Fruit fly (Drosophila melanogaster): ENCODE measurements around the gene wake.

The wake gene

dm6 chr3R:22639239-22639858 is at the start of gene wake, which contains the start of gene loco:
Gene wake, plus strand, starts transcription at chr3R:22639808.
Gene loco, minus strand, starts transcription at chr3R:22639387.
- TF ChIP-seq CG4496 (GFP tag; IDR thresholded peaks at IDR 0.05) (no peak), CG12605 (GFP tag; IDR thresholded peaks at IDR 0.05) (no peak), rn (GFP tag; IDR thresholded peaks at IDR 0.05) (no peak), Pif1A (GFP tag; optimal IDR thresholded peaks at IDR 0.05) (no peak), CG13204 (GFP tag; optimal IDR thresholded peaks at IDR 0.05) (no peak), CG10348 (GFP tag; IDR thresholded peaks at IDR 0.05) (no peak), Snoo (tag; optimal IDR thresholded peaks at IDR 0.05) (no peak), CG8301 (tag; optimal IDR thresholded peaks at IDR 0.05) (no peak)

dm6 chr3R:22590668-22591275 is 48.8 kb upstream of the wake start:
- no peak; the same call in none of the 2 replicates for TF ChIP-seq Ets98B (GFP tag; IDR thresholded peaks at IDR 0.05)
- 0 out of 2 replicates have a peak, but pooled peaks have one; percentile 39 for TF ChIP-seq CG10348 (GFP tag; IDR thresholded peaks at IDR 0.05)
- peak; percentile 48 for TF ChIP-seq CG17806 (tag; optimal IDR thresholded peaks at IDR 0.05)
- TF ChIP-seq EcR (GFP tag; optimal IDR thresholded peaks at IDR 0.05), result no peak
- TF ChIP-seq CG8159 (tag; optimal IDR thresholded peaks at IDR 0.05), result peak; percentile 47
- peak; percentile 46 for TF ChIP-seq CG15710 (tag; optimal IDR thresholded peaks at IDR 0.05)
- peak; percentile 37; the same call in 1 of the 3 replicates for TF ChIP-seq fd96Ca (GFP tag; IDR thresholded peaks at IDR 0.05)
- TF ChIP-seq CG8301 (tag; optimal IDR thresholded peaks at IDR 0.05), result peak; percentile 75
- TF ChIP-seq CG4496 (GFP tag; IDR thresholded peaks at IDR 0.05), result peak; percentile 46
- peak; percentile 18 for TF ChIP-seq CG34367 (tag; optimal IDR thresholded peaks at IDR 0.05)
- TF ChIP-seq CG14655 (GFP tag; optimal IDR thresholded peaks at IDR 0.05), result peak; percentile 86
- peak; percentile 71 for TF ChIP-seq Pif1A (GFP tag; optimal IDR thresholded peaks at IDR 0.05)
- TF ChIP-seq CG13204 (GFP tag; optimal IDR thresholded peaks at IDR 0.05), result no peak
- peak; percentile 19; the same call in 1 of the 2 replicates for TF ChIP-seq CG32121 (GFP tag; IDR thresholded peaks at IDR 0.05)
- peak; percentile 43 for TF ChIP-seq CG9948 (tag; optimal IDR thresholded peaks at IDR 0.05)
- TF ChIP-seq D1 (tag; optimal IDR thresholded peaks at IDR 0.05), result no peak
- peak; percentile 36 for TF ChIP-seq Pif1B (GFP tag; optimal IDR thresholded peaks at IDR 0.05)
- no peak for TF ChIP-seq Snoo (tag; optimal IDR thresholded peaks at IDR 0.05)
- no peak for TF ChIP-seq CG12605 (GFP tag; IDR thresholded peaks at IDR 0.05)

dm6 chr3R:22594257-22594656 is 45.4 kb upstream of the wake start:
- no peak; the same call in 1 of the 2 replicates for TF ChIP-seq CG32121 (GFP tag; IDR thresholded peaks at IDR 0.05)
- no peak for TF ChIP-seq CG4496 (GFP tag; IDR thresholded peaks at IDR 0.05)
- TF ChIP-seq CG34367 (tag; optimal IDR thresholded peaks at IDR 0.05), result no peak
- peak; percentile 24 for TF ChIP-seq Pif1A (GFP tag; optimal IDR thresholded peaks at IDR 0.05)
- peak; percentile 74 for TF ChIP-seq CG8301 (tag; optimal IDR thresholded peaks at IDR 0.05)
- TF ChIP-seq CG13204 (GFP tag; optimal IDR thresholded peaks at IDR 0.05), result no peak
- peak; percentile 75 for TF ChIP-seq CG14655 (GFP tag; optimal IDR thresholded peaks at IDR 0.05)
- TF ChIP-seq Ets98B (GFP tag; IDR thresholded peaks at IDR 0.05), result 0 out of 2 replicates have a peak, but pooled peaks have one; percentile 22
- TF ChIP-seq EcR (GFP tag; optimal IDR thresholded peaks at IDR 0.05), result no peak
- no peak for TF ChIP-seq Pif1B (GFP tag; optimal IDR thresholded peaks at IDR 0.05)
- peak; percentile 13; the same call in 1 of the 2 replicates for TF ChIP-seq rn (GFP tag; IDR thresholded peaks at IDR 0.05)
- no peak for TF ChIP-seq CG15710 (tag; optimal IDR thresholded peaks at IDR 0.05)
- no peak for TF ChIP-seq CG12605 (GFP tag; IDR thresholded peaks at IDR 0.05)
- no peak for TF ChIP-seq Snoo (tag; optimal IDR thresholded peaks at IDR 0.05)
- no peak for TF ChIP-seq CG10348 (GFP tag; IDR thresholded peaks at IDR 0.05)
- peak; percentile 1 for TF ChIP-seq CG9948 (tag; optimal IDR thresholded peaks at IDR 0.05)

dm6 chr3R:22595293-22595868 is 44.2 kb upstream of the wake start:
- TF ChIP-seq CG13204 (GFP tag; optimal IDR thresholded peaks at IDR 0.05) (no peak), CG15710 (tag; optimal IDR thresholded peaks at IDR 0.05) (no peak), CG34367 (tag; optimal IDR thresholded peaks at IDR 0.05) (no peak), CG14655 (GFP tag; optimal IDR thresholded peaks at IDR 0.05) (no peak), fd96Ca (GFP tag; IDR thresholded peaks at IDR 0.05) (no peak), CG10348 (GFP tag; IDR thresholded peaks at IDR 0.05) (no peak), Pif1A (GFP tag; optimal IDR thresholded peaks at IDR 0.05) (no peak), CG8159 (tag; optimal IDR thresholded peaks at IDR 0.05) (no peak), Ets98B (GFP tag; IDR thresholded peaks at IDR 0.05) (no peak), CG32121 (GFP tag; IDR thresholded peaks at IDR 0.05) (no peak)

- TF ChIP-seq CG12605 (GFP tag; IDR thresholded peaks at IDR 0.05) (no peak), EcR (GFP tag; optimal IDR thresholded peaks at IDR 0.05) (no peak), Pif1B (GFP tag; optimal IDR thresholded peaks at IDR 0.05) (no peak), D1 (tag; optimal IDR thresholded peaks at IDR 0.05) (no peak), Ets98B (GFP tag; IDR thresholded peaks at IDR 0.05) (no peak), CG10348 (GFP tag; IDR thresholded peaks at IDR 0.05) (no peak), CG4496 (GFP tag; IDR thresholded peaks at IDR 0.05) (no peak), fd96Ca (GFP tag; IDR thresholded peaks at IDR 0.05) (no peak), CG32121 (GFP tag; IDR thresholded peaks at IDR 0.05) (no peak), CG8159 (tag; optimal IDR thresholded peaks at IDR 0.05) (no peak), Pif1A (GFP tag; optimal IDR thresholded peaks at IDR 0.05) (no peak), CG8301 (tag; optimal IDR thresholded peaks at IDR 0.05) (no peak), CG17806 (tag; optimal IDR thresholded peaks at IDR 0.05) (no peak), CG13204 (GFP tag; optimal IDR thresholded peaks at IDR 0.05) (no peak), CG34367 (tag; optimal IDR thresholded peaks at IDR 0.05) (no peak), CG14655 (GFP tag; optimal IDR thresholded peaks at IDR 0.05) (no peak), gl (tag; optimal IDR thresholded peaks at IDR 0.05) (no peak), CG9948 (tag; optimal IDR thresholded peaks at IDR 0.05) (no peak), CG15710 (tag; optimal IDR thresholded peaks at IDR 0.05) (no peak), Snoo (tag; optimal IDR thresholded peaks at IDR 0.05) (no peak)
These were observed 43.2 kb upstream of the wake start for dm6 chr3R:22596450-22596849.
